Worm (Caenorhabditis elegans) whole organism, early embryonic: ENCODE results near the gene F59B2.3.

ENCODE experiments used
- B0310.2 ChIP-seq: sonication (generic microtip); optimal IDR thresholded peaks from 2 replicates; lab custom pipeline; 2016; ENCODE audit warnings: mild to moderate bottlenecking, missing genetic modification characterization, missing compliant biosample characterization
- F13C5.2 ChIP-seq: sonication (generic microtip); optimal IDR thresholded peaks from 2 replicates; lab custom pipeline; 2017; ENCODE audit warnings: mild to moderate bottlenecking, missing genetic modification characterization, inconsistent platforms, missing compliant biosample characterization
- aly-1 ChIP-seq: sonication (generic microtip); optimal IDR thresholded peaks from 2 replicates; lab custom pipeline; 2016; ENCODE audit warnings: missing genetic modification characterization, missing compliant biosample characterization
- ama-1 ChIP-seq: fragments of 150-350 bp; optimal IDR thresholded peaks from 2 replicates; lab custom pipeline; 2014
- ceh-13 ChIP-seq: fragments of 200-800 bp; sonication (Bioruptor generic); optimal IDR thresholded peaks from 2 replicates; lab custom pipeline; 2018; ENCODE audit warnings: mild to moderate bottlenecking, missing genetic modification characterization, missing compliant biosample characterization
- ceh-36 ChIP-seq: sonication (generic microtip); optimal IDR thresholded peaks from 2 replicates; lab custom pipeline; 2016; ENCODE audit warnings: missing genetic modification characterization, inconsistent platforms, missing compliant biosample characterization
- ets-7 ChIP-seq: sonication (generic microtip); optimal IDR thresholded peaks from 2 replicates; lab custom pipeline; 2016; ENCODE audit warnings: missing genotype, missing genetic modification characterization, missing compliant biosample characterization
- flt-1 ChIP-seq: fragments of 200-800 bp; sonication (Bioruptor generic); IDR thresholded peaks from 2 replicates; pipeline ENCODE4 v1.3.6; 2022; ENCODE audit warnings: missing genetic modification characterization, missing compliant biosample characterization
- hmbx-1 ChIP-seq: sonication (generic microtip); optimal IDR thresholded peaks from 2 replicates; lab custom pipeline; 2016; ENCODE audit warnings: mild to moderate bottlenecking, missing genetic modification characterization, missing compliant biosample characterization
- hmg-4 ChIP-seq: fragments of 200-800 bp; sonication (Bioruptor generic); optimal IDR thresholded peaks from 2 replicates; lab custom pipeline; 2018; ENCODE audit warnings: mild to moderate bottlenecking, missing genetic modification characterization, missing compliant biosample characterization
- hnd-1 ChIP-seq: sonication (generic microtip); optimal IDR thresholded peaks from 2 replicates; lab custom pipeline; 2016; ENCODE audit warnings: missing genetic modification characterization, missing compliant biosample characterization
- pes-1 ChIP-seq: fragments of 200-800 bp; sonication (Bioruptor generic); IDR thresholded peaks from 2 replicates; pipeline ENCODE4 v1.3.6; 2022; ENCODE audit warnings: missing genetic modification reagents, missing genetic modification characterization, missing compliant biosample characterization
- scrt-1 ChIP-seq: fragments of 200-800 bp; sonication (Bioruptor generic); IDR thresholded peaks from 2 replicates; pipeline ENCODE4 v1.3.6; 2022; ENCODE audit warnings: missing genetic modification characterization, missing compliant biosample characterization
- sea-1 ChIP-seq: fragments of 200-800 bp; sonication (Bioruptor generic); conservative IDR thresholded peaks from 2 replicates; pipeline ENCODE4 v1.3.6; 2022; ENCODE audit warnings: missing genetic modification characterization, missing compliant biosample characterization
- tbx-11 ChIP-seq: fragments of 200-800 bp; sonication (Bioruptor generic); IDR thresholded peaks from 2 replicates; pipeline ENCODE4 v1.3.6; 2022; ENCODE audit warnings: missing genetic modification characterization, missing compliant biosample characterization
- tbx-37 ChIP-seq: fragments of 200-800 bp; sonication (Bioruptor generic); conservative IDR thresholded peaks from 2 replicates; pipeline ENCODE4 v1.3.6; 2022; ENCODE audit warnings: missing genetic modification reagents, missing genetic modification characterization, missing compliant biosample characterization
- tra-4 ChIP-seq: sonication (generic microtip); optimal IDR thresholded peaks from 2 replicates; lab custom pipeline; 2017; ENCODE audit warnings: missing genetic modification characterization, missing compliant biosample characterization

The F59B2.3 gene

DNA sequence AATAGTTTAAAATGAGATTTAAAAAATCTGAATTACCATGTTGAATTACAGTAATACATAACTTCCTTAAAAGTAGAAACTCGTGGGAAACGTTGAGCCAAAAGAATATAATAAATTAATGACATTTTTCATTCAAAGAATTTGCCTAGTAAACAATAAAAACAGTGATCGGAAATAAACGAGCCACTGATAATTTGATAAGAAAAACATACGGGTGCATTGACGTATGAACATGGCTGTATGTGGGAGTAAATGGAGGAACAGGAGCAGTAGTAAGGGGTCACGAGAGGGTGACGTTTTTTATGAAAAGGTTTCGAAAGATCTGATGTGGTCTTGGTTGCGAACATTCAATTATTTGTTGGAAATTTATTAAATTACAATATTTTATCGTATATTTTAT lies 31.3 kb upstream of the F59B2.3 start:
- no peak for TF ChIP-seq tbx-11
- no peak for TF ChIP-seq ceh-36 (tag; lab: Kevin White, UChicago)
- no peak for TF ChIP-seq aly-1
- no peak for TF ChIP-seq F13C5.2 (tag; lab: Kevin White, UChicago)
- TF ChIP-seq tbx-37 (GFP tag; lab: Robert Waterston, UW): no peak
- no peak for TF ChIP-seq B0310.2 (tag; lab: Kevin White, UChicago)
- no peak for TF ChIP-seq ceh-13 (GFP tag; lab: Kevin White, UChicago)
- TF ChIP-seq ets-7 (tag; lab: Kevin White, UChicago): no peak
- TF ChIP-seq tra-4 (tag; lab: Kevin White, UChicago): no peak
- no peak for TF ChIP-seq scrt-1 (GFP tag; lab: Robert Waterston, UW)
- TF ChIP-seq flt-1 (GFP tag; lab: Robert Waterston, UW): no peak
- no peak for TF ChIP-seq sea-1 (GFP tag; lab: Robert Waterston, UW)
- TF ChIP-seq hmg-4 (GFP tag; lab: Kevin White, UChicago): no peak
- no peak for TF ChIP-seq ama-1 (lab: Kevin White, UChicago)

DNA sequence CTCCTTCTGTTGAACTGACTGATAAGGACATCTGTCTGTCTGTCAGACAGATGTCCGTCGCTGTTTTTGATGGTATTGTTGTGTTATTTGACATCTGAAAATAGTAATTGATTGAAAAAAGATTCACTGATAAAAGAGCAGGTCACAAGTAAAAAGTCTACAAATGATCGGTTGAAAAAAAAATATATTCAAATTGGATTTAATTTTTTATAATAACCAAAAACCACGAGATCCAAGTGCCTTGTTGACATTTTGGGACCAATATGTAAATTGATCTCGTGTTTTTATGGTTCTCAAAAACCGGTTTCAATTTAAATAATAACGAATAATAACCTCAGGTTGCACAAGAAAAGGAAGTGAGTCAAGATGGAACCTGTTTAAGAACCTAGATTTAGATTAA lies 27.4 kb upstream of the F59B2.3 start, which contains the start of gene F59B2.13:
Gene F59B2.13, minus strand, starts transcription at position 101 of the 400 bp plus-strand sequence.
- no peak for TF ChIP-seq B0310.2 (tag; lab: Kevin White, UChicago)
- TF ChIP-seq ceh-36 (tag; lab: Kevin White, UChicago): no peak
- no peak for TF ChIP-seq ceh-13 (GFP tag; lab: Kevin White, UChicago)
- TF ChIP-seq pes-1 (GFP tag; lab: Robert Waterston, UW): no peak
- no peak for TF ChIP-seq aly-1
- no peak for TF ChIP-seq sea-1 (GFP tag; lab: Robert Waterston, UW)
- TF ChIP-seq scrt-1 (GFP tag; lab: Robert Waterston, UW): no peak
- TF ChIP-seq hnd-1 (tag; lab: Kevin White, UChicago): no peak
- no peak for TF ChIP-seq hmbx-1
- no peak for TF ChIP-seq tbx-11
- TF ChIP-seq flt-1 (GFP tag; lab: Robert Waterston, UW): no peak
- no peak for TF ChIP-seq ama-1 (lab: Kevin White, UChicago)
- no peak for TF ChIP-seq F13C5.2 (tag; lab: Kevin White, UChicago)
- TF ChIP-seq ets-7 (tag; lab: Kevin White, UChicago): no peak
- no peak for TF ChIP-seq tbx-37 (GFP tag; lab: Robert Waterston, UW)
- TF ChIP-seq hmg-4 (GFP tag; lab: Kevin White, UChicago): no peak
- TF ChIP-seq tra-4 (tag; lab: Kevin White, UChicago): no peak

DNA sequence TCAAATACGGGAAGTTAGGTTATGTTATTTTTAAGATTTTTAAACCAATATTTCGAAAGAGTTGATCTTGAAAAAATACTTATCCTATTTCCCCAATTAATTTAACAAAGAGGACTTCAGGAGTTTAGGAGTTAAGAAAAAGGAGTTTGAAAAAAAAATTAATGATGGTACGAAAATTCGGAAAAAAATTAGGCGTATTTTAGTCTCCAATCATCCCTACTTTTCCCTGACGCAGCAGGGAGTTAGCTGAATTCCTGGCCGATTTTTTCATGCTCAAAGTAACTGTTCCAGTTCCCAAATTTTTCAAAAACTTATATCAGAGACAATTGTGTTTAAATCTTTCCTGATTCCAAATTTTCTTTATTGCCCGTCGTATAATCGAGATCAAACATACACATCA lies 24.0 kb upstream of the F59B2.3 start:
- TF ChIP-seq flt-1 (GFP tag; lab: Robert Waterston, UW) (no peak), tra-4 (tag; lab: Kevin White, UChicago) (no peak), ama-1 (lab: Kevin White, UChicago) (no peak), ceh-36 (tag; lab: Kevin White, UChicago) (no peak), F13C5.2 (tag; lab: Kevin White, UChicago) (no peak), hmbx-1 (no peak), scrt-1 (GFP tag; lab: Robert Waterston, UW) (no peak), hmg-4 (GFP tag; lab: Kevin White, UChicago) (no peak), tbx-37 (GFP tag; lab: Robert Waterston, UW) (no peak), tbx-11 (no peak), ceh-13 (GFP tag; lab: Kevin White, UChicago) (no peak), hnd-1 (tag; lab: Kevin White, UChicago) (no peak), pes-1 (GFP tag; lab: Robert Waterston, UW) (no peak), ets-7 (tag; lab: Kevin White, UChicago) (no peak)

DNA sequence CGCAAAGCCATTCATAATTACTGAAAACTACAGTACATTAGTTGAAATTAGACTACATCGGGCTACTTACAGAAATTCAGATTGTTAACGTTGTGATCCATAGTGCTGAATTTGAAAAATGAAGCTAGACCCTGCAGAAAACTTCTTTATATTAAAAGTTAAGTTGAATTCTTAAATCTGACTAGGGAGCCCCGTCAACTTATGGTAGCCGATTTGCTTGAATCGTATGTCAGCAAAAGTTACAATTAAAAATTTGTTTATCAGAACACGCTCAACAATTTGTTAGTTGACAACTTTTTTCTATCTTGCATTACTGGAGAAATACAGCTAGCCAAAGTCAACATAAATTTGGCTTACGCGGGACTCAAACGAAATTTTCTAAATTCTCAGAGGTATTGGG lies 23.0 kb upstream of the F59B2.3 start, which contains the start of gene F59B2.14:
Gene F59B2.14, minus strand, starts transcription at position 101 of the 400 bp plus-strand sequence.
- TF ChIP-seq ama-1 (lab: Kevin White, UChicago) (no peak), ceh-36 (tag; lab: Kevin White, UChicago) (no peak), tra-4 (tag; lab: Kevin White, UChicago) (no peak), flt-1 (GFP tag; lab: Robert Waterston, UW) (no peak), ets-7 (tag; lab: Kevin White, UChicago) (no peak), pes-1 (GFP tag; lab: Robert Waterston, UW) (no peak), tbx-37 (GFP tag; lab: Robert Waterston, UW) (no peak), scrt-1 (GFP tag; lab: Robert Waterston, UW) (no peak), tbx-11 (no peak), B0310.2 (tag; lab: Kevin White, UChicago) (no peak)

DNA sequence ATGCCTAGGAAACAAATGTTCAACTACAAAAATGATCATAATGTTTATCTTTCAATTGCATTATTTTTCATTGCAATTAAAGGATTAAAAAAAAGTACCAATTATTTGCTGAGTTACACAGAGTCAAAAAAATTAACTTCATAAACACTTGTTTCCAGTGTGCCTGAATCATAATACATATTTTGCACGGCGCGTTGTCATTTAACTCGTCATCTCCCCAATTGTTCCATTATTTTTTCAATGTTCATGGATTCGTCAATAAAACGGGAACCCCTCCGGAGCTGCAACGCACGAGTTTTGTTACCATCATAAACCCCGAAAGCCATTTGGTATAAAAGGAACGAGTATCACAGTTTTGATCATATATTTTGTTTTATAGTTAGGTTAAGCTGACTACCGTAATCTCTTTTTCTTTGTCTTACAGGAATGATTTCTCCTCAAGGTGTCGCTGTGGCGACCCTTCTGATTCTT lies 17.6 kb upstream of the F59B2.3 start, which contains the start of gene F59B2.12:
Gene F59B2.12, plus strand, starts transcription at position 421 of the 471 bp plus-strand sequence.
- TF ChIP-seq sea-1 (GFP tag; lab: Robert Waterston, UW): no peak
- no peak for TF ChIP-seq tra-4 (tag; lab: Kevin White, UChicago)
- TF ChIP-seq aly-1: no peak
- TF ChIP-seq ceh-13 (GFP tag; lab: Kevin White, UChicago): no peak
- TF ChIP-seq hmg-4 (GFP tag; lab: Kevin White, UChicago): no peak
- TF ChIP-seq tbx-11: no peak
- no peak for TF ChIP-seq hmbx-1
- no peak for TF ChIP-seq pes-1 (GFP tag; lab: Robert Waterston, UW)
- TF ChIP-seq ceh-36 (tag; lab: Kevin White, UChicago): no peak
- TF ChIP-seq tbx-37 (GFP tag; lab: Robert Waterston, UW): no peak
- no peak for TF ChIP-seq F13C5.2 (tag; lab: Kevin White, UChicago)
- no peak for TF ChIP-seq B0310.2 (tag; lab: Kevin White, UChicago)
- no peak for TF ChIP-seq flt-1 (GFP tag; lab: Robert Waterston, UW)
- TF ChIP-seq scrt-1 (GFP tag; lab: Robert Waterston, UW): no peak
- TF ChIP-seq hnd-1 (tag; lab: Kevin White, UChicago): no peak
- TF ChIP-seq ets-7 (tag; lab: Kevin White, UChicago): no peak
- no peak for TF ChIP-seq ama-1 (lab: Kevin White, UChicago)

DNA sequence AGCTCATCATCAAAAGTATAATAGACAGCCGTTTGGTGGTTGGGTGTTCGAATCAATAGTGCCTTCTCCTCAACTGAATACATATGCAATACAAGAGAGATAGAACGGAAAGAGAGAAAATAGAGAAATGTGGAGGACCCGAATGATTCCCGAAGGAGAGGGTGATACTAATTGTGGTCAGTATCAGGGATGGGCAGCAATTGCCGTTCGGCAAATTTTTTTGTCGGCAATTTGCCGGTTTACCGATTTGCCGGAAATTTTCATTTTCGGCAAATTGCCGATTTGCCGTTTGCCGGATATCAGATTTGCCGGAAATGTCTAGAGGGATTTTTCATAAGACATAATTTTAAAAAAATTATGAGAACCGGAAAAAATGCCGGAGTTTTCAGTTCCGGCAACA lies 12.7 kb upstream of the F59B2.3 start, which contains the start of gene F59B2.9:
Gene F59B2.9, minus strand, starts transcription at position 101 of the 400 bp plus-strand sequence.
- TF ChIP-seq hmg-4 (GFP tag; lab: Kevin White, UChicago) (no peak), aly-1 (no peak), flt-1 (GFP tag; lab: Robert Waterston, UW) (no peak), sea-1 (GFP tag; lab: Robert Waterston, UW) (no peak), B0310.2 (tag; lab: Kevin White, UChicago) (no peak), F13C5.2 (tag; lab: Kevin White, UChicago) (no peak), tbx-37 (GFP tag; lab: Robert Waterston, UW) (no peak), ets-7 (tag; lab: Kevin White, UChicago) (no peak), ceh-36 (tag; lab: Kevin White, UChicago) (no peak)
